Worm (Caenorhabditis elegans): Measurements from ENCODE around the gene erd-2.2.

Gene erd-2.2

ce11 chrIII:5869429-5869828 is 37.4 kb upstream of the erd-2.2 start, which contains the start of gene F01F1.15:
TSS of gene F01F1.15 (minus strand) at chrIII:5869529.
- no peak for TF ChIP-seq skn-1 (tag; optimal IDR thresholded peaks at IDR 0.05)
- TF ChIP-seq ceh-16 (tag; optimal IDR thresholded peaks at IDR 0.05): no peak
- no peak for TF ChIP-seq sem-4 (tag; optimal IDR thresholded peaks at IDR 0.05)
- TF ChIP-seq sma-9 (GFP tag; optimal IDR thresholded peaks at IDR 0.05): no peak
- no peak for TF ChIP-seq sma-9 (tag; optimal IDR thresholded peaks at IDR 0.05)
- no peak for TF ChIP-seq zag-1 (tag; optimal IDR thresholded peaks at IDR 0.05)
- TF ChIP-seq nhr-237 (tag; optimal IDR thresholded peaks at IDR 0.05): no peak
- TF ChIP-seq ZK546.5 (tag; optimal IDR thresholded peaks at IDR 0.05): no peak
- TF ChIP-seq mab-5 (tag; optimal IDR thresholded peaks at IDR 0.05): no peak
- TF ChIP-seq mbf-1 (tag; optimal IDR thresholded peaks at IDR 0.05): no peak
- TF ChIP-seq ztf-1 (GFP tag; conservative IDR thresholded peaks at IDR 0.05): no peak

ce11 chrIII:5871760-5872159 is 35.1 kb upstream of the erd-2.2 start, which contains the start of the genes F01F1.11 and F01F1.3:
TSS of gene F01F1.11 (minus strand) at chrIII:5871877.
TSS of gene F01F1.3 (plus strand) at chrIII:5871938.
- peak; percentile 8 for TF ChIP-seq sem-4 (tag; optimal IDR thresholded peaks at IDR 0.05)
- TF ChIP-seq snpc-4 (tag; optimal IDR thresholded peaks at IDR 0.05): peak; percentile 30
- peak; percentile 76 for TF ChIP-seq nhr-21 (tag; optimal IDR thresholded peaks at IDR 0.05)
- no peak for TF ChIP-seq elt-1 (tag; optimal IDR thresholded peaks at IDR 0.05)
- TF ChIP-seq nhr-77 (tag; optimal IDR thresholded peaks at IDR 0.05): peak; percentile 11
- peak; percentile 68 for TF ChIP-seq egl-27 (tag; optimal IDR thresholded peaks at IDR 0.05)
- peak; percentile 52 for TF ChIP-seq nhr-6 (tag; optimal IDR thresholded peaks at IDR 0.05)
- no peak for TF ChIP-seq ama-1 (optimal IDR thresholded peaks at IDR 0.05)
- peak; percentile 52 for TF ChIP-seq lin-11 (tag; optimal IDR thresholded peaks at IDR 0.05)
- TF ChIP-seq nhr-237 (tag; optimal IDR thresholded peaks at IDR 0.05): no peak
- no peak for TF ChIP-seq dmd-4 (tag; optimal IDR thresholded peaks at IDR 0.05)
- no peak for TF ChIP-seq unc-62 (GFP tag; optimal IDR thresholded peaks at IDR 0.05)
- TF ChIP-seq nhr-11 (tag; optimal IDR thresholded peaks at IDR 0.05): no peak
- TF ChIP-seq ztf-11 (tag; optimal IDR thresholded peaks at IDR 0.05): no peak
- TF ChIP-seq R02D3.7 (tag; optimal IDR thresholded peaks at IDR 0.05): no peak
- TF ChIP-seq ztf-4 (tag; optimal IDR thresholded peaks at IDR 0.05): peak; percentile 5
- no peak for TF ChIP-seq Y55F3AM.14 (GFP tag; optimal IDR thresholded peaks at IDR 0.05)
- TF ChIP-seq peb-1 (tag; optimal IDR thresholded peaks at IDR 0.05): no peak
- peak; percentile 82 for TF ChIP-seq crh-2 (tag; optimal IDR thresholded peaks at IDR 0.05)
- peak; percentile 40 for TF ChIP-seq nhr-129 (tag; optimal IDR thresholded peaks at IDR 0.05)
- TF ChIP-seq sma-9 (GFP tag; optimal IDR thresholded peaks at IDR 0.05): peak; percentile 88
- no peak for TF ChIP-seq sma-9 (tag; optimal IDR thresholded peaks at IDR 0.05)
- TF ChIP-seq ceh-16 (tag; optimal IDR thresholded peaks at IDR 0.05): no peak
- TF ChIP-seq nhr-23 (tag; optimal IDR thresholded peaks at IDR 0.05): no peak
- no peak for TF ChIP-seq unc-39 (tag; optimal IDR thresholded peaks at IDR 0.05)
- TF ChIP-seq ZK546.5 (tag; optimal IDR thresholded peaks at IDR 0.05): no peak
- TF ChIP-seq mbf-1 (tag; optimal IDR thresholded peaks at IDR 0.05): no peak
- peak; percentile 88 for TF ChIP-seq sma-3 (GFP tag; optimal IDR thresholded peaks at IDR 0.05)
- peak; percentile 77 for TF ChIP-seq nhr-25 (tag; optimal IDR thresholded peaks at IDR 0.05)
- no peak for TF ChIP-seq nhr-12 (tag; optimal IDR thresholded peaks at IDR 0.05)
- peak; percentile 84 for TF ChIP-seq unc-55 (GFP tag; optimal IDR thresholded peaks at IDR 0.05)
- TF ChIP-seq zag-1 (tag; optimal IDR thresholded peaks at IDR 0.05): no peak
- no peak for TF ChIP-seq ceh-82 (tag; optimal IDR thresholded peaks at IDR 0.05)
- peak; percentile 33 for TF ChIP-seq fos-1 (tag; optimal IDR thresholded peaks at IDR 0.05)
- TF ChIP-seq ztf-1 (GFP tag; conservative IDR thresholded peaks at IDR 0.05): no peak
- no peak for TF ChIP-seq lin-39 (tag; optimal IDR thresholded peaks at IDR 0.05)
- peak; percentile 95 for TF ChIP-seq gmeb-1 (tag; optimal IDR thresholded peaks at IDR 0.05)
- peak; percentile 25 for TF ChIP-seq blmp-1 (tag; optimal IDR thresholded peaks at IDR 0.05; ENCODE audit: insufficient read depth)
- no peak for TF ChIP-seq nhr-10 (tag; optimal IDR thresholded peaks at IDR 0.05)
- peak; percentile 48 to 90 for TF ChIP-seq lsy-2 (tag; optimal IDR thresholded peaks at IDR 0.05)
- no peak for TF ChIP-seq skn-1 (tag; optimal IDR thresholded peaks at IDR 0.05)
- TF ChIP-seq C34F6.9 (tag; optimal IDR thresholded peaks at IDR 0.05): peak; percentile 60
- no peak for TF ChIP-seq mdl-1 (tag; optimal IDR thresholded peaks at IDR 0.05)
- TF ChIP-seq elt-3 (tag; optimal IDR thresholded peaks at IDR 0.05): no peak
- TF ChIP-seq mab-5 (tag; optimal IDR thresholded peaks at IDR 0.05): no peak
- TF ChIP-seq alr-1 (tag; optimal IDR thresholded peaks at IDR 0.05): no peak
- peak; percentile 69 for TF ChIP-seq lin-13 (GFP tag; optimal IDR thresholded peaks at IDR 0.05)
- peak; percentile 79 for TF ChIP-seq F13H6.1 (tag; optimal IDR thresholded peaks at IDR 0.05)
- TF ChIP-seq aly-2 (tag; optimal IDR thresholded peaks at IDR 0.05): no peak
